Fruit fly (Drosophila melanogaster) ovary, adult (tissue): Measurements from ENCODE around the gene frtz.

ENCODE experiments used
- CG17801 ChIP-seq: fragments of 200-800 bp; optimal IDR thresholded peaks from 2 replicates; lab custom pipeline; 2019; ENCODE audit warnings: missing biosample characterization, mild to moderate bottlenecking, missing genetic modification characterization, moderate library complexity; ENCODE audit not compliant: partially characterized antibody

The frtz gene

dm6 chr2L:1727826-1728619 lies 12.4 kb upstream of the frtz start:
- TF ChIP-seq CG17801 (GFP tag; lab: Kevin White, UChicago): peak; percentile 99

- no peak for TF ChIP-seq CG17801 (GFP tag; lab: Kevin White, UChicago)
These were observed 11.6 kb upstream of the frtz start for dm6 chr2L:1727162-1727825.

- no peak for TF ChIP-seq CG17801 (GFP tag; lab: Kevin White, UChicago)
These were observed 8.9 kb upstream of the frtz start for dm6 chr2L:1724592-1724940.

- peak; percentile 38 for TF ChIP-seq CG17801 (GFP tag; lab: Kevin White, UChicago)
These were observed 8.4 kb upstream of the frtz start, which contains the start of gene Rim2 for dm6 chr2L:1723937-1724591. TSS of gene Rim2 (minus strand) at chr2L:1724388.

dm6 chr2L:1723135-1723936 lies 7.7 kb upstream of the frtz start:
- no peak for TF ChIP-seq CG17801 (GFP tag; lab: Kevin White, UChicago)

- no peak for TF ChIP-seq CG17801 (GFP tag; lab: Kevin White, UChicago)
These were observed 6.6 kb upstream of the frtz start for dm6 chr2L:1722260-1722659.

dm6 chr2L:1720846-1721506 lies 5.3 kb upstream of the frtz start:
- no peak for TF ChIP-seq CG17801 (GFP tag; lab: Kevin White, UChicago)

dm6 chr2L:1719971-1720370 lies 4.3 kb upstream of the frtz start:
- no peak for TF ChIP-seq CG17801 (GFP tag; lab: Kevin White, UChicago)

dm6 chr2L:1717247-1717646 lies 1.6 kb upstream of the frtz start:
- no peak for TF ChIP-seq CG17801 (GFP tag; lab: Kevin White, UChicago)

- peak; percentile 27 for TF ChIP-seq CG17801 (GFP tag; lab: Kevin White, UChicago)
These were observed 5.4 kb downstream of the frtz start, which contains the start of the genes CG17660 and mRpL48 for dm6 chr2L:1710224-1710623. TSS of gene CG17660 (minus strand) at chr2L:1710421. TSS of gene mRpL48 (plus strand) at chr2L:1710462.

- TF ChIP-seq CG17801 (GFP tag; lab: Kevin White, UChicago): no peak
These were observed 6.3 kb downstream of the frtz start for dm6 chr2L:1709316-1709715.

- no peak for TF ChIP-seq CG17801 (GFP tag; lab: Kevin White, UChicago)
These were observed 7.5 kb downstream of the frtz start for dm6 chr2L:1708110-1708509.

dm6 chr2L:1706961-1707360 lies 8.7 kb downstream of the frtz start:
- no peak for TF ChIP-seq CG17801 (GFP tag; lab: Kevin White, UChicago)

- peak; percentile 16 for TF ChIP-seq CG17801 (GFP tag; lab: Kevin White, UChicago)
These were observed 10.9 kb downstream of the frtz start, which contains the start of gene cpb for dm6 chr2L:1704746-1705145. TSS of gene cpb (plus strand) at chr2L:1704902.
